Fruit fly (Drosophila melanogaster): Measurements from ENCODE around the gene Ugt36D1.

dm6 chr2L:18782212-18782825, 41.0 kb upstream of the Ugt36D1 start:
- TF ChIP-seq CG8478 (optimal IDR thresholded peaks at IDR 0.05), result no peak
- no peak for TF ChIP-seq psq (optimal IDR thresholded peaks at IDR 0.05)
- no peak for TF ChIP-seq usp (GFP tag; optimal IDR thresholded peaks at IDR 0.05)
- TF ChIP-seq Dll (optimal IDR thresholded peaks at IDR 0.05), result no peak
